Fruit fly (Drosophila melanogaster) whole organism, embryonic: ENCODE results near the gene RabX6.
A peak's percentile ranks its signal among the peaks of the same experiment; 100 is the strongest.

Experiments used
- Atf-2 ChIP-seq: fragments of 200-800 bp; sonication (Bioruptor generic); optimal IDR thresholded peaks from 2 replicates; lab custom pipeline; 2016; ENCODE audit warnings: missing biosample characterization, missing genetic modification characterization
- Atf3 ChIP-seq: fragments of 200-800 bp; sonication (Bioruptor generic); optimal IDR thresholded peaks from 3 replicates; lab custom pipeline; 2016; ENCODE audit warnings: missing biosample characterization, missing genetic modification characterization
- Bgb ChIP-seq: fragments of 200-800 bp; sonication (Bioruptor generic); IDR thresholded peaks from 2 replicates; pipeline ENCODE4 v1.3.6; 2022; ENCODE audit warnings: missing biosample characterization, missing genetic modification characterization; ENCODE audit not compliant: partially characterized antibody
- CG10462 ChIP-seq: fragments of 200-800 bp; sonication (Bioruptor generic); optimal IDR thresholded peaks from 2 replicates; lab custom pipeline; 2016; ENCODE audit warnings: missing biosample characterization, missing genetic modification characterization
- CG10543 ChIP-seq: fragments of 200-800 bp; sonication (Bioruptor generic); optimal IDR thresholded peaks from 3 replicates; lab custom pipeline; 2017; ENCODE audit warnings: missing biosample characterization, mild to moderate bottlenecking, missing genetic modification characterization, moderate library complexity
- CG11085 ChIP-seq: fragments of 200-800 bp; sonication (Bioruptor generic); IDR thresholded peaks from 2 replicates; pipeline ENCODE4 v1.3.6; 2022; ENCODE audit warnings: missing biosample characterization, missing genetic modification characterization
- CG11093 ChIP-seq: fragments of 200-800 bp; sonication (Bioruptor generic); IDR thresholded peaks from 3 replicates; pipeline ENCODE4 v1.3.6; 2022; ENCODE audit warnings: missing biosample characterization, missing genetic modification characterization
- CG11247 ChIP-seq: fragments of 200-800 bp; sonication (Bioruptor generic); IDR thresholded peaks from 2 replicates; pipeline ENCODE4 v1.3.6; 2022; ENCODE audit warnings: missing biosample characterization, missing genetic modification characterization
- CG12104 ChIP-seq: fragments of 200-800 bp; sonication (Bioruptor generic); optimal IDR thresholded peaks from 3 replicates; lab custom pipeline; 2016; ENCODE audit warnings: missing biosample characterization, missing genetic modification characterization
- CG12659 ChIP-seq: fragments of 200-800 bp; sonication (Bioruptor generic); optimal IDR thresholded peaks from 3 replicates; lab custom pipeline; 2017; ENCODE audit warnings: mild to moderate bottlenecking, missing biosample characterization, missing genetic modification reagents, missing genetic modification characterization
- CG14050 ChIP-seq: fragments of 200-800 bp; sonication (Bioruptor generic); IDR thresholded peaks from 3 replicates; pipeline ENCODE4 v1.3.6; 2022; ENCODE audit warnings: missing biosample characterization, missing genetic modification characterization
- CG1603 ChIP-seq: fragments of 200-800 bp; sonication (Bioruptor generic); optimal IDR thresholded peaks from 2 replicates; lab custom pipeline; 2019; ENCODE audit warnings: missing biosample characterization, mild to moderate bottlenecking, missing genetic modification characterization, moderate library complexity
- CG1647 ChIP-seq: fragments of 200-800 bp; sonication (Bioruptor generic); optimal IDR thresholded peaks from 3 replicates; lab custom pipeline; 2016; ENCODE audit warnings: missing biosample characterization, missing genetic modification characterization
- CG16815 ChIP-seq: fragments of 200-800 bp; sonication (Bioruptor generic); optimal IDR thresholded peaks from 3 replicates; lab custom pipeline; 2017; ENCODE audit warnings: missing biosample characterization, mild to moderate bottlenecking, missing genetic modification characterization
- CG16863 ChIP-seq: fragments of 200-800 bp; sonication (Bioruptor generic); optimal IDR thresholded peaks from 3 replicates; lab custom pipeline; 2016; ENCODE audit warnings: missing biosample characterization, missing genetic modification characterization
- CG17612 ChIP-seq: fragments of 200-800 bp; sonication (Bioruptor generic); IDR thresholded peaks from 2 replicates; pipeline ENCODE4 v1.3.6; 2022; ENCODE audit warnings: missing biosample characterization, missing genetic modification characterization
- CG18262 ChIP-seq: fragments of 200-800 bp; optimal IDR thresholded peaks from 3 replicates; lab custom pipeline; 2019; ENCODE audit warnings: missing biosample characterization, mild to moderate bottlenecking, missing genetic modification characterization, moderate library complexity
- CG33213 ChIP-seq: fragments of 200-800 bp; sonication (Bioruptor generic); optimal IDR thresholded peaks from 3 replicates; lab custom pipeline; 2016; ENCODE audit warnings: missing biosample characterization, missing genetic modification characterization
- CG3995 ChIP-seq: fragments of 200-800 bp; sonication (Bioruptor generic); optimal IDR thresholded peaks from 3 replicates; lab custom pipeline; 2016; ENCODE audit warnings: missing biosample characterization, missing genetic modification characterization
- CG4404 ChIP-seq: fragments of 200-800 bp; sonication (Bioruptor generic); IDR thresholded peaks from 2 replicates; pipeline ENCODE4 v1.3.6; 2022; ENCODE audit warnings: missing biosample characterization, missing genetic modification characterization
- CG4730 ChIP-seq: fragments of 200-800 bp; sonication (Bioruptor generic); IDR thresholded peaks from 2 replicates; pipeline ENCODE4 v1.3.6; 2022; ENCODE audit warnings: missing biosample characterization, missing genetic modification characterization
- CG6254 ChIP-seq: fragments of 200-800 bp; sonication (Bioruptor generic); optimal IDR thresholded peaks from 3 replicates; lab custom pipeline; 2017; ENCODE audit warnings: mild to moderate bottlenecking, missing biosample characterization, missing genetic modification reagents, missing genetic modification characterization
- CG6272 ChIP-seq: fragments of 200-800 bp; sonication (Bioruptor generic); IDR thresholded peaks from 2 replicates; pipeline ENCODE4 v1.3.6; 2022; ENCODE audit warnings: missing biosample characterization, missing genetic modification characterization
- CG6683 ChIP-seq: fragments of 200-800 bp; sonication (Bioruptor generic); optimal IDR thresholded peaks from 2 replicates; lab custom pipeline; 2017; ENCODE audit warnings: missing biosample characterization, mild to moderate bottlenecking, missing genetic modification characterization, missing genetic modification reagents
- CG7963 ChIP-seq: fragments of 200-800 bp; sonication (Bioruptor generic); IDR thresholded peaks from 3 replicates; pipeline ENCODE4 v1.3.6; 2022; ENCODE audit warnings: missing biosample characterization, missing genetic modification characterization; ENCODE audit not compliant: partially characterized antibody
- CG8089 ChIP-seq: fragments of 200-800 bp; sonication (Bioruptor generic); optimal IDR thresholded peaks from 3 replicates; lab custom pipeline; 2016; ENCODE audit warnings: missing biosample characterization, missing genetic modification characterization
- CG9817 ChIP-seq: fragments of 200-800 bp; sonication (Bioruptor generic); optimal IDR thresholded peaks from 2 replicates; lab custom pipeline; 2018; ENCODE audit warnings: missing biosample characterization, mild to moderate bottlenecking, missing genetic modification characterization, moderate library complexity
- Chrac-16 ChIP-seq: fragments of 200-800 bp; sonication (Bioruptor generic); optimal IDR thresholded peaks from 3 replicates; lab custom pipeline; 2016; ENCODE audit warnings: missing biosample characterization, missing genetic modification characterization
- Dll ChIP-seq: fragments of 200-800 bp; sonication (Bioruptor generic); IDR thresholded peaks from 4 replicates; pipeline ENCODE4 v1.3.6; 2022; ENCODE audit warnings: missing biosample characterization, missing genetic modification characterization; ENCODE audit not compliant: partially characterized antibody
- Dp ChIP-seq: fragments of 200-800 bp; sonication (Bioruptor generic); optimal IDR thresholded peaks from 2 replicates; lab custom pipeline; 2018; ENCODE audit warnings: missing biosample characterization, mild to moderate bottlenecking, missing genetic modification characterization, moderate library complexity
- MESR4 ChIP-seq: fragments of 200-800 bp; sonication (Bioruptor generic); optimal IDR thresholded peaks from 2 replicates; lab custom pipeline; 2018; ENCODE audit warnings: missing biosample characterization, mild to moderate bottlenecking, missing genetic modification characterization, moderate library complexity
- Ptx1 ChIP-seq: fragments of 200-800 bp; sonication (Bioruptor generic); IDR thresholded peaks from 2 replicates; pipeline ENCODE4 v1.3.6; 2022; ENCODE audit warnings: missing biosample characterization, missing genetic modification characterization
- YL-1 ChIP-seq: fragments of 200-800 bp; sonication (Bioruptor generic); optimal IDR thresholded peaks from 3 replicates; lab custom pipeline; 2017; ENCODE audit warnings: missing biosample characterization, mild to moderate bottlenecking, missing genetic modification characterization
- ato ChIP-seq: fragments of 200-800 bp; sonication (Bioruptor generic); IDR thresholded peaks from 2 replicates; pipeline ENCODE4 v1.3.6; 2022; ENCODE audit warnings: missing biosample characterization, missing genetic modification characterization; ENCODE audit not compliant: partially characterized antibody
- az2 ChIP-seq: fragments of 200-800 bp; sonication (Bioruptor generic); optimal IDR thresholded peaks from 3 replicates; lab custom pipeline; 2016; ENCODE audit warnings: missing biosample characterization, missing genetic modification characterization
- bab2 ChIP-seq: fragments of 200-800 bp; sonication (Bioruptor generic); optimal IDR thresholded peaks from 2 replicates; lab custom pipeline; 2016; ENCODE audit warnings: missing biosample characterization, missing genetic modification characterization
- bowl ChIP-seq: fragments of 200-800 bp; sonication (Bioruptor generic); IDR thresholded peaks from 2 replicates; pipeline ENCODE4 v1.3.6; 2022; ENCODE audit warnings: missing biosample characterization, missing genetic modification characterization
- crol ChIP-seq: fragments of 200-800 bp; sonication (Bioruptor generic); IDR thresholded peaks from 2 replicates; pipeline ENCODE4 v1.3.6; 2022; ENCODE audit warnings: missing biosample characterization, missing genetic modification characterization
- dati ChIP-seq: fragments of 200-800 bp; sonication (Bioruptor generic); IDR thresholded peaks from 2 replicates; pipeline ENCODE4 v1.3.6; 2022; ENCODE audit warnings: missing biosample characterization, missing genetic modification characterization
- ewg ChIP-seq: fragments of 200-800 bp; sonication (Bioruptor generic); optimal IDR thresholded peaks from 3 replicates; lab custom pipeline; 2017; ENCODE audit warnings: mild to moderate bottlenecking, missing biosample characterization, missing genetic modification reagents, missing genetic modification characterization
- jumu ChIP-seq: fragments of 200-800 bp; sonication (Bioruptor generic); optimal IDR thresholded peaks from 3 replicates; lab custom pipeline; 2016; ENCODE audit warnings: missing biosample characterization, missing genetic modification characterization
- luna ChIP-seq: fragments of 200-800 bp; sonication (Bioruptor generic); optimal IDR thresholded peaks from 2 replicates; lab custom pipeline; 2016; ENCODE audit warnings: missing biosample characterization, missing genetic modification characterization
- mirr ChIP-seq: fragments of 200-800 bp; sonication (Bioruptor generic); optimal IDR thresholded peaks from 3 replicates; lab custom pipeline; 2018; ENCODE audit warnings: missing biosample characterization, mild to moderate bottlenecking, missing genetic modification characterization
- pan ChIP-seq, 4 experiments: fragments of >200 bp in 3 of 4; fragments of 200-800 bp in 1 of 4; sonication (Bioruptor generic) in 1 of 4; optimal IDR thresholded peaks in 3 of 4; IDR thresholded peaks in 1 of 4; 2 replicates each; pipeline versions ENCODE4 v1.3.6 to Lab custom; 2017 to 2022; ENCODE audit warnings: missing biosample characterization in 2 of 4, missing genetic modification characterization in 2 of 4, mixed read lengths in 1 of 4
- psq ChIP-seq: fragments of 200-800 bp; sonication (Bioruptor generic); optimal IDR thresholded peaks from 2 replicates; lab custom pipeline; 2017; ENCODE audit warnings: missing biosample characterization, missing genetic modification characterization
- pum ChIP-seq: fragments of 200-800 bp; sonication (Bioruptor generic); optimal IDR thresholded peaks from 2 replicates; lab custom pipeline; 2016; ENCODE audit warnings: missing biosample characterization, missing genetic modification characterization
- ranshi ChIP-seq: fragments of 200-800 bp; sonication (Bioruptor generic); IDR thresholded peaks from 2 replicates; pipeline ENCODE4 v1.3.6; 2022; ENCODE audit warnings: missing biosample characterization, missing genetic modification characterization
- salm ChIP-seq: fragments of 200-800 bp; sonication (Bioruptor generic); optimal IDR thresholded peaks from 2 replicates; lab custom pipeline; 2018; ENCODE audit warnings: missing biosample characterization, mild to moderate bottlenecking, missing genetic modification characterization
- tio ChIP-seq: fragments of 200-800 bp; sonication (Bioruptor generic); optimal IDR thresholded peaks from 2 replicates; lab custom pipeline; 2017; ENCODE audit warnings: missing biosample characterization, missing genetic modification characterization, inconsistent platforms
- tup ChIP-seq: fragments of 200-800 bp; sonication (Bioruptor generic); optimal IDR thresholded peaks from 2 replicates; lab custom pipeline; 2016; ENCODE audit warnings: missing biosample characterization, mild to moderate bottlenecking, missing genetic modification characterization, moderate library complexity
- unpg ChIP-seq: fragments of 200-800 bp; sonication (Bioruptor generic); optimal IDR thresholded peaks from 3 replicates; lab custom pipeline; 2018; ENCODE audit warnings: missing biosample characterization, mild to moderate bottlenecking, missing genetic modification characterization, moderate library complexity
- yki ChIP-seq: fragments of >200 bp; optimal IDR thresholded peaks from 3 replicates; lab custom pipeline; 2018

Gene RabX6

DNA sequence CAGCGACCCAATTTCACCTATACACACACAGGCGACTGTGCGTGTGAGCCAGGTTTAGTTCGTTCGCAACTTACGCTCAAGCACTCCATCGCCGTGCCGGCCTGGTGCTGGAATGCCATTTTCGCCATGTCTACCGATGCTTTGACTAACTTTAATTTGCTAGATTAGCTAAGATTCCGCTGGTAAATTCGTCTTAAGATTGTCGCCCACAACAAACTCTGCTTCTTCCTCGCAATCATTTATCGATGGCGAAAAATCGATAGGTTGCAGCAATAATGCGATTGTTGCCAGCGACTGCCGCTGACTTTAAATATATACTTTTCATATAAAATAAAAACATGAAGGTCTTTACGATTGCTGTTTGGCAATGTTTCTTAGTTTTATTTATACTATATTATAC, 37.7 kb upstream of the RabX6 start, which contains the start of gene CG3402 (continued):
- TF ChIP-seq Ptx1 (no peak), Atf-2 (GFP tag; lab: Kevin White, UChicago) (no peak), Chrac-16 (GFP tag; lab: Kevin White, UChicago) (no peak), tio (no peak), YL-1 (GFP tag; lab: Kevin White, UChicago) (peak; percentile 47), Bgb (peak; percentile 73), Dp (GFP tag; lab: Kevin White, UChicago) (peak; percentile 79), ato (0 out of 2 replicates have a peak, but pooled peaks have one; percentile 21), yki (lab: Kevin White, UChicago) (no peak), dati (GFP tag; lab: Robert Waterston, UW) (no peak), psq (GFP tag; lab: Kevin White, UChicago) (no peak), CG6254 (no peak), CG1647 (no peak), CG8089 (no peak), bowl (GFP tag; lab: Robert Waterston, UW) (no peak), CG11247 (GFP tag; lab: Robert Waterston, UW) (no peak), mirr (no peak), CG10543 (GFP tag; lab: Kevin White, UChicago) (no peak), CG6683 (no peak), CG14050 (no peak), az2 (GFP tag; lab: Kevin White, UChicago) (no peak), ewg (GFP tag; lab: Kevin White, UChicago) (no peak), CG16863 (GFP tag; lab: Kevin White, UChicago) (no peak), CG33213 (GFP tag; lab: Kevin White, UChicago) (no peak), CG16815 (GFP tag; lab: Kevin White, UChicago) (no peak), unpg (GFP tag; lab: Kevin White, UChicago) (no peak), crol (GFP tag; lab: Robert Waterston, UW) (no peak), CG11085 (no peak), pan (optimal IDR thresholded peaks at IDR 0.05; lab: Kevin White, UChicago) (no peak), pan (GFP tag; optimal IDR thresholded peaks at IDR 0.05 in 1 of 2, IDR thresholded peaks at IDR 0.05 in 1 of 2) (no peak), bab2 (no peak), CG10462 (no peak), CG3995 (GFP tag; lab: Kevin White, UChicago) (no peak), CG4730 (GFP tag; lab: Robert Waterston, UW) (no peak), CG4404 (GFP tag; lab: Robert Waterston, UW) (no peak), pum (GFP tag; lab: Kevin White, UChicago) (no peak), tup (GFP tag; lab: Kevin White, UChicago) (no peak), CG11093 (GFP tag; lab: Robert Waterston, UW) (no peak), CG18262 (tag; lab: Kevin White, UChicago) (no peak), Atf3 (GFP tag; lab: Kevin White, UChicago) (no peak), CG9817 (tag; lab: Kevin White, UChicago) (no peak), jumu (GFP tag; lab: Kevin White, UChicago) (no peak), Dll (GFP tag; lab: Robert Waterston, UW) (peak; percentile 81), CG6272 (GFP tag; lab: Robert Waterston, UW) (no peak), MESR4 (GFP tag; lab: Kevin White, UChicago) (peak; percentile 93), CG7963 (peak; percentile 62; the same call in 2 of the 3 replicates), luna (no peak), CG12104 (GFP tag; lab: Kevin White, UChicago) (no peak), CG1603 (tag; lab: Kevin White, UChicago) (peak; percentile 4), CG17612 (GFP tag; lab: Robert Waterston, UW) (no peak), salm (no peak), CG12659 (GFP tag; lab: Kevin White, UChicago) (no peak), ranshi (GFP tag; lab: Robert Waterston, UW) (no peak)
